Fruit fly (Drosophila melanogaster) whole organism, embryonic: ENCODE data around the gene Reg-2.

Experiments
- Ada2b ChIP-seq: fragments of 200-800 bp; sonication (Bioruptor generic); IDR thresholded peaks from 2 replicates; pipeline ENCODE4 v1.3.6; 2022; ENCODE audit warnings: missing biosample characterization, missing genetic modification characterization
- Aef1 ChIP-seq: fragments of 200-800 bp; sonication (Bioruptor generic); IDR thresholded peaks from 3 replicates; pipeline ENCODE4 v1.3.6; 2022; ENCODE audit warnings: missing biosample characterization, missing genetic modification characterization
- B-H2 ChIP-seq: fragments of 200-800 bp; sonication (Bioruptor generic); optimal IDR thresholded peaks from 2 replicates; lab custom pipeline; 2018; ENCODE audit warnings: missing biosample characterization, mild to moderate bottlenecking, missing genetic modification characterization
- Bdp1 ChIP-seq: fragments of 200-800 bp; sonication (Bioruptor generic); optimal IDR thresholded peaks from 3 replicates; lab custom pipeline; 2016; ENCODE audit warnings: missing biosample characterization, missing genetic modification characterization
- Bgb ChIP-seq: fragments of 200-800 bp; sonication (Bioruptor generic); IDR thresholded peaks from 2 replicates; pipeline ENCODE4 v1.3.6; 2022; ENCODE audit warnings: missing biosample characterization, missing genetic modification characterization; ENCODE audit not compliant: partially characterized antibody
- CG10565 ChIP-seq: fragments of 200-800 bp; sonication (Bioruptor generic); optimal IDR thresholded peaks from 3 replicates; lab custom pipeline; 2016; ENCODE audit warnings: missing biosample characterization, mild to moderate bottlenecking, missing genetic modification characterization
- CG11247 ChIP-seq: fragments of 200-800 bp; sonication (Bioruptor generic); IDR thresholded peaks from 2 replicates; pipeline ENCODE4 v1.3.6; 2022; ENCODE audit warnings: missing biosample characterization, missing genetic modification characterization
- CG12236 ChIP-seq: fragments of 200-800 bp; sonication (Bioruptor generic); optimal IDR thresholded peaks from 2 replicates; lab custom pipeline; 2016; ENCODE audit warnings: missing biosample characterization, missing genetic modification characterization
- CG12744 ChIP-seq: fragments of 200-800 bp; sonication (Bioruptor generic); optimal IDR thresholded peaks from 2 replicates; lab custom pipeline; 2016; ENCODE audit warnings: missing biosample characterization, missing genetic modification characterization
- CG14050 ChIP-seq: fragments of 200-800 bp; sonication (Bioruptor generic); IDR thresholded peaks from 3 replicates; pipeline ENCODE4 v1.3.6; 2022; ENCODE audit warnings: missing biosample characterization, missing genetic modification characterization
- CG15479 ChIP-seq: fragments of 200-800 bp; sonication (Bioruptor generic); optimal IDR thresholded peaks from 3 replicates; lab custom pipeline; 2019; ENCODE audit warnings: missing biosample characterization, mild to moderate bottlenecking, missing genetic modification characterization, moderate library complexity
- CG15514 ChIP-seq: fragments of 200-800 bp; sonication (Bioruptor generic); optimal IDR thresholded peaks from 3 replicates; lab custom pipeline; 2017; ENCODE audit warnings: missing biosample characterization, missing genetic modification characterization, mild to moderate bottlenecking, moderate library complexity, missing genetic modification reagents
- CG17359 ChIP-seq: fragments of 200-800 bp; sonication (Bioruptor generic); optimal IDR thresholded peaks from 3 replicates; lab custom pipeline; 2018; ENCODE audit warnings: missing biosample characterization, mild to moderate bottlenecking, missing genetic modification characterization, moderate library complexity
- CG18764 ChIP-seq: fragments of 200-800 bp; sonication (Bioruptor generic); optimal IDR thresholded peaks from 3 replicates; lab custom pipeline; 2016; ENCODE audit warnings: missing biosample characterization, missing genetic modification characterization
- CG30431 ChIP-seq: fragments of 200-800 bp; sonication (Bioruptor generic); optimal IDR thresholded peaks from 2 replicates; lab custom pipeline; 2017; ENCODE audit warnings: missing biosample characterization, missing genetic modification characterization
- CG3281 ChIP-seq: fragments of 200-800 bp; sonication (Bioruptor generic); optimal IDR thresholded peaks from 3 replicates; lab custom pipeline; 2017; ENCODE audit warnings: missing biosample characterization, mild to moderate bottlenecking, missing genetic modification characterization
- CG3726 ChIP-seq: fragments of 200-800 bp; sonication (Bioruptor generic); IDR thresholded peaks from 3 replicates; pipeline ENCODE4, ENCODE4 v1.3.6; 2022; ENCODE audit warnings: missing biosample characterization, missing genetic modification characterization
- CG4730 ChIP-seq: fragments of 200-800 bp; sonication (Bioruptor generic); IDR thresholded peaks from 2 replicates; pipeline ENCODE4 v1.3.6; 2022; ENCODE audit warnings: missing biosample characterization, missing genetic modification characterization
- CG4820 ChIP-seq: fragments of 200-800 bp; sonication (Bioruptor generic); optimal IDR thresholded peaks from 3 replicates; lab custom pipeline; 2016; ENCODE audit warnings: missing biosample characterization, missing genetic modification characterization
- CG4854 ChIP-seq: fragments of 200-800 bp; sonication (Bioruptor generic); optimal IDR thresholded peaks from 2 replicates; lab custom pipeline; 2016; ENCODE audit warnings: missing biosample characterization, missing genetic modification characterization, inconsistent platforms
- CG6254 ChIP-seq: fragments of 200-800 bp; sonication (Bioruptor generic); optimal IDR thresholded peaks from 3 replicates; lab custom pipeline; 2017; ENCODE audit warnings: mild to moderate bottlenecking, missing biosample characterization, missing genetic modification reagents, missing genetic modification characterization
- CG6654 ChIP-seq: fragments of 200-800 bp; sonication (Bioruptor generic); optimal IDR thresholded peaks from 2 replicates; lab custom pipeline; 2017; ENCODE audit warnings: missing biosample characterization, mild to moderate bottlenecking, missing genetic modification characterization
- CG7357 ChIP-seq: fragments of 200-800 bp; sonication (Bioruptor generic); IDR thresholded peaks from 3 replicates; pipeline ENCODE4 v1.3.6; 2022; ENCODE audit warnings: missing biosample characterization, missing genetic modification characterization
- Dbx ChIP-seq: fragments of 200-800 bp; sonication (Bioruptor generic); IDR thresholded peaks from 3 replicates; pipeline ENCODE4 v1.3.6; 2022; ENCODE audit warnings: missing biosample characterization, missing genetic modification characterization
- Doc3 ChIP-seq: fragments of 200-800 bp; sonication (Bioruptor generic); IDR thresholded peaks from 3 replicates; pipeline ENCODE4 v1.3.6; 2022; ENCODE audit warnings: missing biosample characterization, missing genetic modification characterization; ENCODE audit not compliant: partially characterized antibody
- ERR ChIP-seq: fragments of 200-800 bp; sonication (Bioruptor generic); optimal IDR thresholded peaks from 2 replicates; lab custom pipeline; 2016; ENCODE audit warnings: missing biosample characterization, missing genetic modification characterization
- GATAe ChIP-seq: fragments of 200-800 bp; sonication (Bioruptor generic); conservative IDR thresholded peaks from 2 replicates; pipeline ENCODE4 v1.3.6; 2022; ENCODE audit warnings: missing biosample characterization, missing genetic modification characterization
- Gsc ChIP-seq: fragments of 200-800 bp; sonication (Bioruptor generic); IDR thresholded peaks from 2 replicates; pipeline ENCODE4 v1.3.6; 2022; ENCODE audit warnings: missing biosample characterization, missing genetic modification characterization
- Hand ChIP-seq: fragments of 200-800 bp; sonication (Bioruptor generic); optimal IDR thresholded peaks from 2 replicates; lab custom pipeline; 2017; ENCODE audit warnings: mild to moderate bottlenecking, missing biosample characterization, missing genetic modification reagents, missing genetic modification characterization
- Hmr ChIP-seq: fragments of 200-800 bp; sonication (Bioruptor generic); optimal IDR thresholded peaks from 3 replicates; lab custom pipeline; 2017; ENCODE audit warnings: mild to moderate bottlenecking, missing biosample characterization, missing genetic modification reagents, missing genetic modification characterization
- Hsf ChIP-seq: fragments of 200-800 bp; sonication (Bioruptor generic); optimal IDR thresholded peaks from 3 replicates; lab custom pipeline; 2016; ENCODE audit warnings: missing biosample characterization, missing genetic modification characterization
- NfI ChIP-seq: fragments of 200-800 bp; sonication (Bioruptor generic); optimal IDR thresholded peaks from 3 replicates; lab custom pipeline; 2018; ENCODE audit warnings: missing biosample characterization, mild to moderate bottlenecking, missing genetic modification characterization, moderate library complexity
- Oli ChIP-seq: fragments of 200-800 bp; sonication (Bioruptor generic); optimal IDR thresholded peaks from 2 replicates; lab custom pipeline; 2018; ENCODE audit warnings: missing biosample characterization, mild to moderate bottlenecking, missing genetic modification characterization, moderate library complexity
- Pdp1 ChIP-seq, 2 experiments: fragments of 200-800 bp; sonication (Bioruptor generic); optimal IDR thresholded peaks; 3 replicates each; lab custom pipeline; 2016; ENCODE audit warnings: missing biosample characterization in 2 of 2, missing genetic modification characterization in 2 of 2, mild to moderate bottlenecking in 1 of 2, moderate library complexity in 1 of 2
- ap ChIP-seq: fragments of 200-800 bp; sonication (Bioruptor generic); IDR thresholded peaks from 2 replicates; pipeline ENCODE4 v1.3.6; 2022; ENCODE audit warnings: missing biosample characterization, missing genetic modification characterization
- ato ChIP-seq: fragments of 200-800 bp; sonication (Bioruptor generic); IDR thresholded peaks from 2 replicates; pipeline ENCODE4 v1.3.6; 2022; ENCODE audit warnings: missing biosample characterization, missing genetic modification characterization; ENCODE audit not compliant: partially characterized antibody
- chm ChIP-seq: fragments of 200-800 bp; sonication (Bioruptor generic); IDR thresholded peaks from 2 replicates; pipeline ENCODE4 v1.3.6; 2022; ENCODE audit warnings: missing biosample characterization, missing genetic modification characterization
- corto ChIP-seq: fragments of 200-800 bp; sonication (Bioruptor generic); optimal IDR thresholded peaks from 2 replicates; lab custom pipeline; 2016; ENCODE audit warnings: missing biosample characterization, mild to moderate bottlenecking, missing genetic modification characterization, moderate library complexity
- ems ChIP-seq: fragments of 200-800 bp; sonication (Bioruptor generic); optimal IDR thresholded peaks from 3 replicates; lab custom pipeline; 2016; ENCODE audit warnings: missing biosample characterization, missing genetic modification characterization
- fd102C ChIP-seq: fragments of 200-800 bp; sonication (Bioruptor generic); optimal IDR thresholded peaks from 2 replicates; lab custom pipeline; 2018; ENCODE audit warnings: missing biosample characterization, mild to moderate bottlenecking, missing genetic modification characterization, moderate library complexity
- hth ChIP-seq: fragments of >200 bp; optimal IDR thresholded peaks from 2 replicates; lab custom pipeline; 2017; ENCODE audit warnings: inconsistent platforms
- jumu ChIP-seq: fragments of 200-800 bp; sonication (Bioruptor generic); optimal IDR thresholded peaks from 3 replicates; lab custom pipeline; 2016; ENCODE audit warnings: missing biosample characterization, missing genetic modification characterization
- lab ChIP-seq: fragments of 200-800 bp; sonication (Bioruptor generic); optimal IDR thresholded peaks from 3 replicates; lab custom pipeline; 2017; ENCODE audit warnings: missing biosample characterization, missing genetic modification characterization, mild to moderate bottlenecking, moderate library complexity, missing genetic modification reagents
- lmd ChIP-seq: fragments of 200-800 bp; sonication (Bioruptor generic); IDR thresholded peaks from 2 replicates; pipeline ENCODE4 v1.3.6; 2022; ENCODE audit warnings: missing biosample characterization, missing genetic modification characterization
- pan ChIP-seq, 4 experiments: fragments of >200 bp in 3 of 4; fragments of 200-800 bp in 1 of 4; sonication (Bioruptor generic) in 1 of 4; optimal IDR thresholded peaks in 3 of 4; IDR thresholded peaks in 1 of 4; 2 replicates each; pipeline versions ENCODE4 v1.3.6 to Lab custom; 2017 to 2022; ENCODE audit warnings: missing biosample characterization in 2 of 4, missing genetic modification characterization in 2 of 4, mixed read lengths in 1 of 4
- pzg ChIP-seq: fragments of 200-800 bp; sonication (Bioruptor generic); optimal IDR thresholded peaks from 3 replicates; lab custom pipeline; 2018; ENCODE audit warnings: missing biosample characterization, mild to moderate bottlenecking, missing genetic modification characterization, moderate library complexity
- sim ChIP-seq: fragments of 200-800 bp; sonication (Bioruptor generic); IDR thresholded peaks from 2 replicates; pipeline ENCODE4 v1.3.6; 2022; ENCODE audit warnings: missing biosample characterization, missing genetic modification characterization
- sqz ChIP-seq: fragments of 200-800 bp; sonication (Bioruptor generic); optimal IDR thresholded peaks from 3 replicates; lab custom pipeline; 2018; ENCODE audit warnings: missing biosample characterization, mild to moderate bottlenecking, missing genetic modification characterization
- trh ChIP-seq: fragments of 200-800 bp; sonication (Bioruptor generic); optimal IDR thresholded peaks from 2 replicates; lab custom pipeline; 2016; ENCODE audit warnings: missing biosample characterization, missing genetic modification characterization
- vnd ChIP-seq: fragments of 200-800 bp; sonication (Bioruptor generic); IDR thresholded peaks from 3 replicates; pipeline ENCODE4 v1.3.6; 2022; ENCODE audit warnings: missing biosample characterization, missing genetic modification characterization; ENCODE audit not compliant: partially characterized antibody

Reg-2 gene

dm6 chr3L:636434-636833 lies 30.1 kb upstream of the Reg-2 start (continued):
- TF ChIP-seq Dbx (GFP tag; lab: Robert Waterston, UW): no peak
- no peak for TF ChIP-seq B-H2 (GFP tag; lab: Kevin White, UChicago)
- TF ChIP-seq CG12744 (GFP tag; lab: Kevin White, UChicago): no peak
- TF ChIP-seq sqz (GFP tag; lab: Kevin White, UChicago): no peak
- TF ChIP-seq pzg (GFP tag; lab: Kevin White, UChicago): no peak
- TF ChIP-seq vnd (GFP tag; lab: Robert Waterston, UW): no peak
- TF ChIP-seq hth: no peak
- no peak for TF ChIP-seq Doc3 (GFP tag; lab: Robert Waterston, UW)
- TF ChIP-seq CG14050 (GFP tag; lab: Robert Waterston, UW): peak; percentile 50; the same call in 2 of the 3 replicates
- peak; percentile 54 for TF ChIP-seq lab (GFP tag; lab: Kevin White, UChicago)
- TF ChIP-seq CG3726: 0 out of 3 replicates have a peak, but pooled peaks have one; percentile 54
- no peak for TF ChIP-seq CG15514
- no peak for TF ChIP-seq GATAe
- no peak for TF ChIP-seq pan (optimal IDR thresholded peaks at IDR 0.05; lab: Kevin White, UChicago)
- TF ChIP-seq pan (GFP tag; optimal IDR thresholded peaks at IDR 0.05 in 1 of 2, IDR thresholded peaks at IDR 0.05 in 1 of 2): peak in 1 of 2 experiments; percentile 67
- TF ChIP-seq CG4820 (GFP tag; lab: Kevin White, UChicago): peak; percentile 71
- peak; percentile 42 for TF ChIP-seq CG4730 (GFP tag; lab: Robert Waterston, UW)
- TF ChIP-seq CG6254 (GFP tag; lab: Kevin White, UChicago): peak; percentile 59
- TF ChIP-seq ems (GFP tag; lab: Kevin White, UChicago): peak; percentile 35
- TF ChIP-seq Hmr (GFP tag; lab: Kevin White, UChicago): no peak
- peak; percentile 57 for TF ChIP-seq Hsf
- peak; percentile 65; the same call in 1 of the 2 replicates for TF ChIP-seq sim (GFP tag; lab: Robert Waterston, UW)
- no peak for TF ChIP-seq Bgb (GFP tag; lab: Robert Waterston, UW)
- TF ChIP-seq CG15479 (GFP tag; lab: Kevin White, UChicago): no peak
- no peak for TF ChIP-seq Aef1 (GFP tag; lab: Robert Waterston, UW)
- no peak for TF ChIP-seq ato (GFP tag; lab: Robert Waterston, UW)
- peak; percentile 24 for TF ChIP-seq CG6654 (GFP tag; lab: Kevin White, UChicago)
- peak; percentile 65 for TF ChIP-seq ap (GFP tag; lab: Robert Waterston, UW)
- no peak for TF ChIP-seq fd102C (GFP tag; lab: Kevin White, UChicago)
- no peak for TF ChIP-seq chm (GFP tag; lab: Robert Waterston, UW)
- peak; percentile 20 for TF ChIP-seq Bdp1 (GFP tag; lab: Kevin White, UChicago)
- peak; percentile 15 for TF ChIP-seq trh (GFP tag; lab: Kevin White, UChicago)
- TF ChIP-seq CG12236: no peak
- no peak for TF ChIP-seq ERR
- TF ChIP-seq CG18764 (GFP tag; lab: Kevin White, UChicago): peak; percentile 16
- peak; percentile 29 for TF ChIP-seq CG4854 (GFP tag; lab: Kevin White, UChicago)
- TF ChIP-seq CG30431: peak; percentile 59
- peak; percentile 58 for TF ChIP-seq CG11247
- peak; percentile 51; the same call in 2 of the 3 replicates for TF ChIP-seq CG7357 (GFP tag; lab: Robert Waterston, UW)
- peak; percentile 77 for TF ChIP-seq lmd (GFP tag; lab: Robert Waterston, UW)
- peak; percentile 79 for TF ChIP-seq Oli (tag; lab: Kevin White, UChicago)
- TF ChIP-seq Pdp1 (GFP tag; optimal IDR thresholded peaks at IDR 0.05; lab: Kevin White, UChicago): peak; percentile 25 to 36
- peak; percentile 31 for TF ChIP-seq jumu
- peak; percentile 75 for TF ChIP-seq CG17359 (tag; lab: Kevin White, UChicago)
- TF ChIP-seq Gsc (GFP tag; lab: Robert Waterston, UW): peak; percentile 57
- no peak for TF ChIP-seq CG10565 (GFP tag; lab: Kevin White, UChicago)
- no peak for TF ChIP-seq corto (GFP tag; lab: Kevin White, UChicago)
- TF ChIP-seq NfI (GFP tag; lab: Kevin White, UChicago): no peak
- TF ChIP-seq Ada2b (GFP tag; lab: Robert Waterston, UW): peak; percentile 69
- TF ChIP-seq CG3281 (GFP tag; lab: Kevin White, UChicago): no peak
- TF ChIP-seq Hand: no peak
